Worm (Caenorhabditis elegans) whole organism, early embryonic: ENCODE data around the gene idpb-2.

Source experiments
- B0310.2 ChIP-seq: sonication (generic microtip); optimal IDR thresholded peaks from 2 replicates; lab custom pipeline; 2016; ENCODE audit warnings: mild to moderate bottlenecking, missing genetic modification characterization, missing compliant biosample characterization
- F13C5.2 ChIP-seq: sonication (generic microtip); optimal IDR thresholded peaks from 2 replicates; lab custom pipeline; 2017; ENCODE audit warnings: mild to moderate bottlenecking, missing genetic modification characterization, inconsistent platforms, missing compliant biosample characterization
- aly-1 ChIP-seq: sonication (generic microtip); optimal IDR thresholded peaks from 2 replicates; lab custom pipeline; 2016; ENCODE audit warnings: missing genetic modification characterization, missing compliant biosample characterization
- ama-1 ChIP-seq: fragments of 150-350 bp; optimal IDR thresholded peaks from 2 replicates; lab custom pipeline; 2014
- ceh-13 ChIP-seq: fragments of 200-800 bp; sonication (Bioruptor generic); optimal IDR thresholded peaks from 2 replicates; lab custom pipeline; 2018; ENCODE audit warnings: mild to moderate bottlenecking, missing genetic modification characterization, missing compliant biosample characterization
- ceh-36 ChIP-seq: sonication (generic microtip); optimal IDR thresholded peaks from 2 replicates; lab custom pipeline; 2016; ENCODE audit warnings: missing genetic modification characterization, inconsistent platforms, missing compliant biosample characterization
- ets-7 ChIP-seq: sonication (generic microtip); optimal IDR thresholded peaks from 2 replicates; lab custom pipeline; 2016; ENCODE audit warnings: missing genotype, missing genetic modification characterization, missing compliant biosample characterization
- flt-1 ChIP-seq: fragments of 200-800 bp; sonication (Bioruptor generic); IDR thresholded peaks from 2 replicates; pipeline ENCODE4 v1.3.6; 2022; ENCODE audit warnings: missing genetic modification characterization, missing compliant biosample characterization
- hmbx-1 ChIP-seq: sonication (generic microtip); optimal IDR thresholded peaks from 2 replicates; lab custom pipeline; 2016; ENCODE audit warnings: mild to moderate bottlenecking, missing genetic modification characterization, missing compliant biosample characterization
- hmg-4 ChIP-seq: fragments of 200-800 bp; sonication (Bioruptor generic); optimal IDR thresholded peaks from 2 replicates; lab custom pipeline; 2018; ENCODE audit warnings: mild to moderate bottlenecking, missing genetic modification characterization, missing compliant biosample characterization
- hnd-1 ChIP-seq: sonication (generic microtip); optimal IDR thresholded peaks from 2 replicates; lab custom pipeline; 2016; ENCODE audit warnings: missing genetic modification characterization, missing compliant biosample characterization
- pes-1 ChIP-seq: fragments of 200-800 bp; sonication (Bioruptor generic); IDR thresholded peaks from 2 replicates; pipeline ENCODE4 v1.3.6; 2022; ENCODE audit warnings: missing genetic modification reagents, missing genetic modification characterization, missing compliant biosample characterization
- scrt-1 ChIP-seq: fragments of 200-800 bp; sonication (Bioruptor generic); IDR thresholded peaks from 2 replicates; pipeline ENCODE4 v1.3.6; 2022; ENCODE audit warnings: missing genetic modification characterization, missing compliant biosample characterization
- sea-1 ChIP-seq: fragments of 200-800 bp; sonication (Bioruptor generic); conservative IDR thresholded peaks from 2 replicates; pipeline ENCODE4 v1.3.6; 2022; ENCODE audit warnings: missing genetic modification characterization, missing compliant biosample characterization
- tbx-11 ChIP-seq: fragments of 200-800 bp; sonication (Bioruptor generic); IDR thresholded peaks from 2 replicates; pipeline ENCODE4 v1.3.6; 2022; ENCODE audit warnings: missing genetic modification characterization, missing compliant biosample characterization
- tbx-37 ChIP-seq: fragments of 200-800 bp; sonication (Bioruptor generic); conservative IDR thresholded peaks from 2 replicates; pipeline ENCODE4 v1.3.6; 2022; ENCODE audit warnings: missing genetic modification reagents, missing genetic modification characterization, missing compliant biosample characterization
- tra-4 ChIP-seq: sonication (generic microtip); optimal IDR thresholded peaks from 2 replicates; lab custom pipeline; 2017; ENCODE audit warnings: missing genetic modification characterization, missing compliant biosample characterization

Gene idpb-2

ce11 chrII:5092362-5093281, 23.2 kb upstream of the idpb-2 start, which contains the start of gene C04G6.2:
C04G6.2 (plus strand) TSS chrII:5093231.
- TF ChIP-seq tbx-37 (GFP tag; lab: Robert Waterston, UW) (no peak), sea-1 (GFP tag; lab: Robert Waterston, UW) (no peak), ets-7 (tag; lab: Kevin White, UChicago) (no peak)

ce11 chrII:5091640-5092243, 22.3 kb upstream of the idpb-2 start, which contains the start of gene pld-1:
pld-1 (minus strand) TSS chrII:5091690.
- TF ChIP-seq ets-7 (tag; lab: Kevin White, UChicago) (no peak), F13C5.2 (tag; lab: Kevin White, UChicago) (no peak), hnd-1 (tag; lab: Kevin White, UChicago) (no peak), tbx-11 (no peak), ceh-13 (no peak), scrt-1 (no peak), B0310.2 (tag; lab: Kevin White, UChicago) (no peak), flt-1 (GFP tag; lab: Robert Waterston, UW) (no peak)

- TF ChIP-seq pes-1 (GFP tag; lab: Robert Waterston, UW) (no peak), ama-1 (lab: Kevin White, UChicago) (no peak), hmbx-1 (tag; lab: Kevin White, UChicago) (no peak), hnd-1 (tag; lab: Kevin White, UChicago) (no peak), ets-7 (tag; lab: Kevin White, UChicago) (no peak), hmg-4 (no peak), ceh-13 (no peak), tra-4 (no peak), sea-1 (GFP tag; lab: Robert Waterston, UW) (no peak)
Observed at ce11 chrII:5086143-5086542, 16.7 kb upstream of the idpb-2 start.

- no peak for TF ChIP-seq pes-1 (GFP tag; lab: Robert Waterston, UW)
Observed at ce11 chrII:5085450-5085849, 16.0 kb upstream of the idpb-2 start, which contains the start of gene txt-9. txt-9 (plus strand) TSS chrII:5085785.

ce11 chrII:5084225-5084624, 14.8 kb upstream of the idpb-2 start:
- TF ChIP-seq hnd-1 (tag; lab: Kevin White, UChicago) (no peak), tbx-11 (no peak), hmbx-1 (tag; lab: Kevin White, UChicago) (no peak), ama-1 (lab: Kevin White, UChicago) (no peak), aly-1 (tag; lab: Kevin White, UChicago) (no peak), F13C5.2 (tag; lab: Kevin White, UChicago) (no peak), pes-1 (GFP tag; lab: Robert Waterston, UW) (no peak), sea-1 (GFP tag; lab: Robert Waterston, UW) (no peak), scrt-1 (no peak), flt-1 (GFP tag; lab: Robert Waterston, UW) (no peak)

ce11 chrII:5083341-5083740, 13.9 kb upstream of the idpb-2 start, which contains the start of gene C04G6.4:
C04G6.4 (minus strand) TSS chrII:5083441.
- TF ChIP-seq hnd-1 (tag; lab: Kevin White, UChicago) (no peak), aly-1 (tag; lab: Kevin White, UChicago) (no peak), ceh-13 (no peak), ets-7 (tag; lab: Kevin White, UChicago) (no peak), pes-1 (GFP tag; lab: Robert Waterston, UW) (no peak), ceh-36 (no peak), tbx-11 (no peak), sea-1 (GFP tag; lab: Robert Waterston, UW) (no peak), F13C5.2 (tag; lab: Kevin White, UChicago) (no peak), tbx-37 (GFP tag; lab: Robert Waterston, UW) (no peak)

- no peak for TF ChIP-seq ets-7 (tag; lab: Kevin White, UChicago)
- TF ChIP-seq tbx-11 = no peak
- TF ChIP-seq hnd-1 (tag; lab: Kevin White, UChicago) = no peak
- no peak for TF ChIP-seq ceh-36
- TF ChIP-seq F13C5.2 (tag; lab: Kevin White, UChicago) = no peak
- TF ChIP-seq ama-1 (lab: Kevin White, UChicago) = no peak
- no peak for TF ChIP-seq aly-1 (tag; lab: Kevin White, UChicago)
Observed at ce11 chrII:5081124-5081913, 11.9 kb upstream of the idpb-2 start, which contains the start of gene dsh-2. dsh-2 (minus strand) TSS chrII:5081174.
